Worm (Caenorhabditis elegans) whole organism, early embryonic: ENCODE data around the gene C07D8.6.

Source experiments
- ama-1 ChIP-seq: fragments of 150-350 bp; optimal IDR thresholded peaks from 2 replicates; lab custom pipeline; 2014
- hnd-1 ChIP-seq: sonication (generic microtip); optimal IDR thresholded peaks from 2 replicates; lab custom pipeline; 2016; ENCODE audit warnings: missing genetic modification characterization, missing compliant biosample characterization

DNA sequence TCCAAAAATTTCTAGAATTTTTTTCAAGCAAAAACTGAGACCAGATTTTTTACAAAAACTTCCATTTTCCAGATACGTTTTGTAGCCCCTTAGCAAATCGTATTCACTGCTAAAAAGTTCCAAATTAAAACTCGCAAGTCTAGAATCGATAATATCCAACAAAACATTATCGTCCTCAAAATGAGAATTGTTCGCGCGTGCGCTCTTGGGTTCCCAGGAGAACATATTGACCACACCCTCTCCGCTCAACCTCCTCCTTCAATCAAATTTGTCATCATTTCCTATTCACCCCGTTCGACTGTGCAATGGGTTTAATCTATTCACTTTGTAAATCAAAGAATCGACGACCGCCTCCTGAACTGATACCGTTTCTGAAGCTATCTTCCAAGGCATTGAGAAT, 29.4 kb upstream of the C07D8.6 start:
- no peak for TF ChIP-seq ama-1 (lab: Kevin White, UChicago)
- TF ChIP-seq hnd-1 (tag; lab: Kevin White, UChicago) = no peak
